Fruit fly (Drosophila melanogaster) whole organism, embryonic: ENCODE measurements around the gene Gcna.

Experiments used
- Atf6 ChIP-seq: fragments of 200-800 bp; sonication (Bioruptor generic); IDR thresholded peaks from 2 replicates; pipeline ENCODE4 v1.3.6; 2022; ENCODE audit warnings: missing biosample characterization, missing genetic modification characterization
- CG1024 ChIP-seq: fragments of 200-800 bp; sonication (Bioruptor generic); IDR thresholded peaks from 2 replicates; pipeline ENCODE4 v1.3.6; 2022; ENCODE audit warnings: missing biosample characterization, missing genetic modification characterization
- CG14050 ChIP-seq: fragments of 200-800 bp; sonication (Bioruptor generic); IDR thresholded peaks from 3 replicates; pipeline ENCODE4 v1.3.6; 2022; ENCODE audit warnings: missing biosample characterization, missing genetic modification characterization
- CG15011 ChIP-seq: fragments of 200-800 bp; sonication (Bioruptor generic); optimal IDR thresholded peaks from 3 replicates; lab custom pipeline; 2018; ENCODE audit warnings: missing biosample characterization, mild to moderate bottlenecking, missing genetic modification characterization
- CG18599 ChIP-seq: fragments of 200-800 bp; sonication (Bioruptor generic); optimal IDR thresholded peaks from 3 replicates; lab custom pipeline; 2017; ENCODE audit warnings: missing biosample characterization, missing genetic modification characterization, mild to moderate bottlenecking, moderate library complexity, missing genetic modification reagents
- CG18619 ChIP-seq: fragments of 200-800 bp; sonication (Bioruptor generic); optimal IDR thresholded peaks from 3 replicates; lab custom pipeline; 2017; ENCODE audit warnings: missing biosample characterization, mild to moderate bottlenecking, missing genetic modification characterization
- CG2199 ChIP-seq: fragments of 200-800 bp; sonication (Bioruptor generic); IDR thresholded peaks from 3 replicates; pipeline ENCODE4 v1.3.6; 2022; ENCODE audit warnings: missing biosample characterization, missing genetic modification characterization
- CG2889 ChIP-seq: fragments of 200-800 bp; sonication (Bioruptor generic); IDR thresholded peaks from 3 replicates; pipeline ENCODE4 v1.3.6; 2022; ENCODE audit warnings: missing biosample characterization, missing genetic modification characterization
- CG31224 ChIP-seq: fragments of 200-800 bp; sonication (Bioruptor generic); IDR thresholded peaks from 2 replicates; pipeline ENCODE4 v1.3.6; 2022; ENCODE audit warnings: missing biosample characterization, missing genetic modification characterization
- CG3726 ChIP-seq: fragments of 200-800 bp; sonication (Bioruptor generic); IDR thresholded peaks from 3 replicates; pipeline ENCODE4, ENCODE4 v1.3.6; 2022; ENCODE audit warnings: missing biosample characterization, missing genetic modification characterization
- CG4617 ChIP-seq: fragments of 200-800 bp; sonication (Bioruptor generic); optimal IDR thresholded peaks from 3 replicates; lab custom pipeline; 2016; ENCODE audit warnings: missing biosample characterization, missing genetic modification characterization, borderline replicate concordance
- CG4707 ChIP-seq: fragments of 200-800 bp; sonication (Bioruptor generic); optimal IDR thresholded peaks from 2 replicates; lab custom pipeline; 2018; ENCODE audit warnings: missing biosample characterization, mild to moderate bottlenecking, missing genetic modification characterization, moderate library complexity
- CG6254 ChIP-seq: fragments of 200-800 bp; sonication (Bioruptor generic); optimal IDR thresholded peaks from 3 replicates; lab custom pipeline; 2017; ENCODE audit warnings: mild to moderate bottlenecking, missing biosample characterization, missing genetic modification reagents, missing genetic modification characterization
- CG6765 ChIP-seq: fragments of 200-800 bp; sonication (Bioruptor generic); optimal IDR thresholded peaks from 3 replicates; lab custom pipeline; 2017; ENCODE audit warnings: missing biosample characterization, mild to moderate bottlenecking, missing genetic modification characterization
- CG7372 ChIP-seq: fragments of 200-800 bp; sonication (Bioruptor generic); IDR thresholded peaks from 2 replicates; pipeline ENCODE4 v1.3.6; 2022; ENCODE audit warnings: missing biosample characterization, missing genetic modification characterization
- CG8924 ChIP-seq: fragments of 200-800 bp; optimal IDR thresholded peaks from 3 replicates; lab custom pipeline; 2019; ENCODE audit warnings: missing biosample characterization, mild to moderate bottlenecking, missing genetic modification characterization, moderate library complexity
- D ChIP-seq, 2 experiments: fragments of 200-800 bp in 1 of 2; fragments of >200 bp in 1 of 2; sonication (Bioruptor generic) in 1 of 2; optimal IDR thresholded peaks; 2 replicates in 1 of 2; 3 replicates in 1 of 2; lab custom pipeline; 2017; ENCODE audit warnings: mild to moderate bottlenecking in 1 of 2, missing biosample characterization in 1 of 2, missing genetic modification characterization in 1 of 2, missing genetic modification reagents in 1 of 2
- Dad ChIP-seq: fragments of 200-800 bp; sonication (Bioruptor generic); optimal IDR thresholded peaks from 3 replicates; lab custom pipeline; 2016; ENCODE audit warnings: missing biosample characterization, missing genetic modification characterization
- Doc2 ChIP-seq: fragments of 200-800 bp; sonication (Bioruptor generic); IDR thresholded peaks from 2 replicates; pipeline ENCODE4 v1.3.6; 2022; ENCODE audit warnings: missing biosample characterization, missing genetic modification characterization
- E2f2 ChIP-seq: fragments of 200-800 bp; sonication (Bioruptor generic); IDR thresholded peaks from 2 replicates; pipeline ENCODE4 v1.3.6; 2022; ENCODE audit warnings: missing biosample characterization, missing genetic modification characterization
- HmgD ChIP-seq: fragments of 200-800 bp; sonication (Bioruptor generic); optimal IDR thresholded peaks from 3 replicates; lab custom pipeline; 2016; ENCODE audit warnings: missing biosample characterization, missing genetic modification characterization
- Lim3 ChIP-seq: fragments of 200-800 bp; sonication (Bioruptor generic); IDR thresholded peaks from 2 replicates; pipeline ENCODE4 v1.3.6; 2022; ENCODE audit warnings: missing biosample characterization, missing genetic modification characterization
- Ptx1 ChIP-seq: fragments of 200-800 bp; sonication (Bioruptor generic); IDR thresholded peaks from 2 replicates; pipeline ENCODE4 v1.3.6; 2022; ENCODE audit warnings: missing biosample characterization, missing genetic modification characterization
- Ravus ChIP-seq: fragments of 200-800 bp; sonication (Bioruptor generic); IDR thresholded peaks from 2 replicates; pipeline ENCODE4 v1.3.6; 2022; ENCODE audit warnings: missing biosample characterization, missing genetic modification characterization
- Sry-β ChIP-seq: fragments of 200-800 bp; sonication (Bioruptor generic); optimal IDR thresholded peaks from 2 replicates; lab custom pipeline; 2018; ENCODE audit warnings: missing biosample characterization, mild to moderate bottlenecking, missing genetic modification characterization, moderate library complexity
- Stat92E ChIP-seq, 3 experiments: fragments of >200 bp in 2 of 3; fragments of 200-800 bp in 1 of 3; sonication (Bioruptor generic) in 1 of 3; optimal IDR thresholded peaks; 2 replicates each; lab custom pipeline; 2017 to 2019; ENCODE audit warnings: missing biosample characterization in 3 of 3, missing genetic modification characterization in 3 of 3, mild to moderate bottlenecking in 1 of 3, moderate library complexity in 1 of 3
- TFAM ChIP-seq: fragments of 200-800 bp; sonication (Bioruptor generic); optimal IDR thresholded peaks from 2 replicates; lab custom pipeline; 2017; ENCODE audit warnings: missing biosample characterization, missing genetic modification characterization, inconsistent platforms
- ab ChIP-seq: fragments of 200-800 bp; sonication (Bioruptor generic); optimal IDR thresholded peaks from 2 replicates; lab custom pipeline; 2016; ENCODE audit warnings: missing biosample characterization, missing genetic modification characterization
- abd-A ChIP-seq: fragments of 200-800 bp; sonication (Bioruptor generic); optimal IDR thresholded peaks from 3 replicates; lab custom pipeline; 2019; ENCODE audit warnings: missing biosample characterization, mild to moderate bottlenecking, missing genetic modification characterization, moderate library complexity
- bigmax ChIP-seq: fragments of 200-800 bp; sonication (Bioruptor generic); optimal IDR thresholded peaks from 2 replicates; lab custom pipeline; 2018; ENCODE audit warnings: missing biosample characterization, mild to moderate bottlenecking, missing genetic modification characterization
- cg ChIP-seq: fragments of 200-800 bp; sonication (Bioruptor generic); optimal IDR thresholded peaks from 3 replicates; lab custom pipeline; 2019; ENCODE audit warnings: missing biosample characterization, mild to moderate bottlenecking, missing genetic modification characterization, moderate library complexity
- chm ChIP-seq: fragments of 200-800 bp; sonication (Bioruptor generic); IDR thresholded peaks from 2 replicates; pipeline ENCODE4 v1.3.6; 2022; ENCODE audit warnings: missing biosample characterization, missing genetic modification characterization
- crp ChIP-seq, 2 experiments: fragments of 200-800 bp; sonication (Bioruptor generic); optimal IDR thresholded peaks; 2 replicates in 1 of 2; 3 replicates in 1 of 2; lab custom pipeline; 2017; ENCODE audit warnings: missing biosample characterization in 2 of 2, missing genetic modification characterization in 2 of 2, mild to moderate bottlenecking in 1 of 2, moderate library complexity in 1 of 2
- da ChIP-seq: fragments of 200-800 bp; sonication (Bioruptor generic); optimal IDR thresholded peaks from 2 replicates; lab custom pipeline; 2016; ENCODE audit warnings: missing biosample characterization, missing genetic modification characterization
- emc ChIP-seq: fragments of 200-800 bp; sonication (Bioruptor generic); optimal IDR thresholded peaks from 2 replicates; lab custom pipeline; 2016; ENCODE audit warnings: missing biosample characterization, missing genetic modification characterization
- fd96Cb ChIP-seq: fragments of 200-800 bp; sonication (Bioruptor generic); optimal IDR thresholded peaks from 2 replicates; lab custom pipeline; 2018; ENCODE audit warnings: missing biosample characterization, mild to moderate bottlenecking, missing genetic modification characterization, moderate library complexity
- gcm2 ChIP-seq: fragments of 200-800 bp; sonication (Bioruptor generic); optimal IDR thresholded peaks from 2 replicates; lab custom pipeline; 2016; ENCODE audit warnings: missing biosample characterization, missing genetic modification characterization
- gfzf ChIP-seq: fragments of 200-800 bp; sonication (Bioruptor generic); optimal IDR thresholded peaks from 2 replicates; lab custom pipeline; 2016; ENCODE audit warnings: missing biosample characterization, mild to moderate bottlenecking, missing genetic modification characterization, moderate library complexity
- lilli ChIP-seq: fragments of 200-800 bp; sonication (Bioruptor generic); optimal IDR thresholded peaks from 3 replicates; lab custom pipeline; 2016; ENCODE audit warnings: missing biosample characterization, missing genetic modification characterization
- nau ChIP-seq: fragments of 200-800 bp; sonication (Bioruptor generic); optimal IDR thresholded peaks from 3 replicates; lab custom pipeline; 2017; ENCODE audit warnings: missing biosample characterization, mild to moderate bottlenecking, missing genetic modification characterization, missing genetic modification reagents
- nerfin-2 ChIP-seq: fragments of 200-800 bp; sonication (Bioruptor generic); IDR thresholded peaks from 2 replicates; pipeline ENCODE4 v1.3.6; 2022; ENCODE audit warnings: missing biosample characterization, missing genetic modification characterization; ENCODE audit not compliant: partially characterized antibody
- nom ChIP-seq: fragments of 200-800 bp; sonication (Bioruptor generic); optimal IDR thresholded peaks from 2 replicates; lab custom pipeline; 2017; ENCODE audit warnings: missing biosample characterization, missing genetic modification characterization, mild to moderate bottlenecking, moderate library complexity, missing genetic modification reagents
- odd ChIP-seq: fragments of 200-800 bp; sonication (Bioruptor generic); optimal IDR thresholded peaks from 2 replicates; lab custom pipeline; 2017; ENCODE audit warnings: missing biosample characterization, mild to moderate bottlenecking, missing genetic modification characterization
- org-1 ChIP-seq: fragments of 200-800 bp; sonication (Bioruptor generic); optimal IDR thresholded peaks from 2 replicates; lab custom pipeline; 2017; ENCODE audit warnings: missing biosample characterization, missing genetic modification characterization
- psq ChIP-seq: fragments of 200-800 bp; sonication (Bioruptor generic); optimal IDR thresholded peaks from 2 replicates; lab custom pipeline; 2017; ENCODE audit warnings: missing biosample characterization, missing genetic modification characterization
- sd ChIP-seq: fragments of 200-800 bp; sonication (Bioruptor generic); optimal IDR thresholded peaks from 3 replicates; lab custom pipeline; 2018; ENCODE audit warnings: missing biosample characterization, mild to moderate bottlenecking, missing genetic modification characterization, moderate library complexity
- stc ChIP-seq: fragments of 200-800 bp; sonication (Bioruptor generic); IDR thresholded peaks from 2 replicates; pipeline ENCODE4 v1.3.6; 2022; ENCODE audit warnings: missing biosample characterization, missing genetic modification characterization
- tin ChIP-seq: fragments of 200-800 bp; sonication (Bioruptor generic); optimal IDR thresholded peaks from 3 replicates; lab custom pipeline; 2016; ENCODE audit warnings: missing biosample characterization, missing genetic modification characterization
- tup ChIP-seq: fragments of 200-800 bp; sonication (Bioruptor generic); optimal IDR thresholded peaks from 2 replicates; lab custom pipeline; 2016; ENCODE audit warnings: missing biosample characterization, mild to moderate bottlenecking, missing genetic modification characterization, moderate library complexity

Gene Gcna

dm6 chrX:1877107-1877736 lies 11.6 kb upstream of the Gcna start, which contains the start of the genes CG14817 and CG14805 (continued):
- no peak for TF ChIP-seq CG31224 (GFP tag; lab: Robert Waterston, UW)
- peak; percentile 68 for TF ChIP-seq gfzf (GFP tag; lab: Kevin White, UChicago)
- no peak for TF ChIP-seq D (optimal IDR thresholded peaks at IDR 0.05; lab: Kevin White, UChicago)
- peak; percentile 44 for TF ChIP-seq D (GFP tag; optimal IDR thresholded peaks at IDR 0.05; lab: Kevin White, UChicago)
- TF ChIP-seq CG18599: no peak
- TF ChIP-seq nom: peak; percentile 90
- no peak for TF ChIP-seq Ptx1 (GFP tag; lab: Robert Waterston, UW)
- no peak for TF ChIP-seq CG15011 (GFP tag; lab: Kevin White, UChicago)
- no peak for TF ChIP-seq Stat92E (GFP tag; optimal IDR thresholded peaks at IDR 0.05; lab: Kevin White, UChicago)
- TF ChIP-seq fd96Cb (tag; lab: Kevin White, UChicago): no peak
- peak; percentile 93 for TF ChIP-seq CG6765 (GFP tag; lab: Kevin White, UChicago)
- TF ChIP-seq crp (GFP tag; optimal IDR thresholded peaks at IDR 0.05; lab: Kevin White, UChicago): peak in 1 of 2 experiments; percentile 22
- TF ChIP-seq ab (GFP tag; lab: Kevin White, UChicago): no peak
- no peak for TF ChIP-seq odd (GFP tag; lab: Kevin White, UChicago)
- no peak for TF ChIP-seq emc
- TF ChIP-seq CG2889 (GFP tag; lab: Robert Waterston, UW): no peak
- peak; percentile 50; the same call in 1 of the 2 replicates for TF ChIP-seq Atf6 (GFP tag; lab: Robert Waterston, UW)
- TF ChIP-seq CG4707 (GFP tag; lab: Kevin White, UChicago): peak; percentile 81
- no peak for TF ChIP-seq abd-A (tag; lab: Kevin White, UChicago)
- TF ChIP-seq CG6254 (GFP tag; lab: Kevin White, UChicago): no peak
- TF ChIP-seq Lim3 (GFP tag; lab: Robert Waterston, UW): no peak
- TF ChIP-seq tup: no peak
- peak; percentile 6 for TF ChIP-seq TFAM (GFP tag; lab: Kevin White, UChicago)
- peak; percentile 85 for TF ChIP-seq chm (GFP tag; lab: Robert Waterston, UW)
- TF ChIP-seq gcm2 (GFP tag; lab: Kevin White, UChicago): no peak
- TF ChIP-seq cg (GFP tag; lab: Kevin White, UChicago): no peak
- TF ChIP-seq CG3726 (GFP tag; lab: Robert Waterston, UW): no peak
- TF ChIP-seq Doc2 (GFP tag; lab: Robert Waterston, UW): no peak
- no peak for TF ChIP-seq CG7372 (GFP tag; lab: Robert Waterston, UW)
- peak; percentile 7 for TF ChIP-seq Dad
- no peak for TF ChIP-seq HmgD (GFP tag; lab: Kevin White, UChicago)
- TF ChIP-seq CG18619 (GFP tag; lab: Kevin White, UChicago): peak; percentile 79
- TF ChIP-seq Sry-β (GFP tag; lab: Kevin White, UChicago): peak; percentile 23
- TF ChIP-seq lilli (GFP tag; lab: Kevin White, UChicago): no peak
- TF ChIP-seq CG4617 (GFP tag; lab: Kevin White, UChicago): peak; percentile 74
- peak; percentile 59; the same call in 2 of the 3 replicates for TF ChIP-seq CG14050 (GFP tag; lab: Robert Waterston, UW)
- peak; percentile 51 for TF ChIP-seq bigmax (GFP tag; lab: Kevin White, UChicago)
- no peak for TF ChIP-seq sd (tag; lab: Kevin White, UChicago)
- TF ChIP-seq psq: no peak
- TF ChIP-seq Ravus: no peak
- peak; percentile 57 for TF ChIP-seq E2f2 (GFP tag; lab: Robert Waterston, UW)
- TF ChIP-seq CG8924 (tag; lab: Kevin White, UChicago): peak; percentile 68
- peak; percentile 24 for TF ChIP-seq tin (GFP tag; lab: Kevin White, UChicago)
- no peak for TF ChIP-seq da
- TF ChIP-seq CG1024: no peak
- no peak for TF ChIP-seq CG2199 (GFP tag; lab: Robert Waterston, UW)
- peak; percentile 54 for TF ChIP-seq stc
- no peak for TF ChIP-seq nau
- TF ChIP-seq nerfin-2: no peak
- TF ChIP-seq org-1 (GFP tag; lab: Kevin White, UChicago): peak; percentile 54
